Fruit fly (Drosophila melanogaster) S2 (cell line): ENCODE data around the gene CG5381.

Source experiments
- CG8478 ChIP-seq: fragments of >200 bp; optimal IDR thresholded peaks from 2 replicates; lab custom pipeline; 2018
- CTCF ChIP-seq, 2 experiments: fragments of >200 bp; optimal IDR thresholded peaks; 2 replicates each; lab custom pipeline; 2018

Gene CG5381

dm6 chr2L:10276436-10276835 lies 46.5 kb downstream of the CG5381 start:
- TF ChIP-seq CTCF (optimal IDR thresholded peaks at IDR 0.05; lab: Kevin White, UChicago) = no peak
- TF ChIP-seq CG8478 (lab: Kevin White, UChicago) = no peak

- no peak for TF ChIP-seq CTCF (optimal IDR thresholded peaks at IDR 0.05; lab: Kevin White, UChicago)
- TF ChIP-seq CG8478 (lab: Kevin White, UChicago) = no peak
Measured at dm6 chr2L:10272224-10272623, 50.7 kb downstream of the CG5381 start, which contains the start of gene trk. trk (minus strand) TSS chr2L:10272324.

- TF ChIP-seq CG8478 (lab: Kevin White, UChicago) (no peak), CTCF (optimal IDR thresholded peaks at IDR 0.05; lab: Kevin White, UChicago) (no peak)
Measured at dm6 chr2L:10269854-10270253, 53.0 kb downstream of the CG5381 start, which contains the start of gene Mulk. Mulk (plus strand) TSS chr2L:10270051.

- TF ChIP-seq CG8478 (lab: Kevin White, UChicago) (no peak), CTCF (optimal IDR thresholded peaks at IDR 0.05; lab: Kevin White, UChicago) (no peak)
Measured at dm6 chr2L:10268688-10269087, 54.2 kb downstream of the CG5381 start, which contains the start of gene CG4957. CG4957 (plus strand) TSS chr2L:10268872.
